Fruit fly (Drosophila melanogaster) Kc167 (cell line): ENCODE data around the gene Ctns.

Experiments
- Sin3A ChIP-seq: fragments of >200 bp; optimal IDR thresholded peaks from 2 replicates; lab custom pipeline; 2018; ENCODE audit warnings: missing external identifiers
- psq ChIP-seq: fragments of >200 bp; optimal IDR thresholded peaks from 2 replicates; lab custom pipeline; 2017; ENCODE audit warnings: missing external identifiers

- TF ChIP-seq psq (lab: Kevin White, UChicago) (no peak), Sin3A (lab: Kevin White, UChicago) (no peak)
Measured at dm6 chr3R:23041941-23042340, 16.8 kb downstream of the Ctns start, which contains the start of gene CG13838.
